Fruit fly (Drosophila melanogaster) Kc167 (cell line): ENCODE measurements around the gene CG43060.

Experiments
- Sin3A ChIP-seq: fragments of >200 bp; optimal IDR thresholded peaks from 2 replicates; lab custom pipeline; 2018; ENCODE audit warnings: missing external identifiers
- h ChIP-seq: fragments of >200 bp; optimal IDR thresholded peaks from 3 replicates; lab custom pipeline; 2018; ENCODE audit warnings: missing external identifiers
- insv ChIP-seq: fragments of >200 bp; optimal IDR thresholded peaks from 3 replicates; lab custom pipeline; 2018; ENCODE audit warnings: missing external identifiers

DNA sequence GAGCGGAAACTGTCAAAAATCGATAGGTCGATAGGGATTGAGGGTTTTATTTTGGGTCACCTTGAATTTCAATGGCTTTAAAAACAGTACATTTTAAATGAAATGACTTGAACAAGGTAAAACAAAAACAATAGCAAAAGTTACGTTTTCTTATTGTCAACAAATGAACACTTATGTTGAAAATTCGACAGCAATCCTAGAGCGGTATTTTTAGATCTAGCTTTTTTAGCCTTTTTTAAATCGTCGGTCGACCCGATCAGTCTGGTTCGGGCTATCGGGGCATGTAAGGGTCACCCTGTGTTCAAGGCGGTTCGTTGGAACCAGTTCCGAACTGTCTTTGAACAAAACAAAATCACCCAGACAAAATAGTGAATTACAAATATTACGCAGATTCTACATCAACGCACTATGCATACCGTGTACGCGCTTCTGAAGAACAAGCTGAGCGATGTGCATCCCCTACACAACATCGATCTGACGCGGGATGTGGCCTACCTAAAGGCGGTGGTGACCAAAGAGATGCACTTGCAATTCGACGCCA is 31.9 kb upstream of the CG43060 start, which contains the start of the genes CG11052 and CG3223:
- no peak for TF ChIP-seq h (lab: Kevin White, UChicago)
- TF ChIP-seq insv = no peak
- no peak for TF ChIP-seq Sin3A (lab: Kevin White, UChicago)
